Worm (Caenorhabditis elegans) whole organism, L4 larva: ENCODE results near the gene dpff-1.

Experiments used
- D1046.2 ChIP-seq: fragments of 200-800 bp; sonication (Bioruptor generic); IDR thresholded peaks from 2 replicates; pipeline ENCODE4 v1.3.6; 2022; ENCODE audit warnings: missing genetic modification characterization, missing compliant biosample characterization
- F26F4.8 ChIP-seq: fragments of 200-800 bp; sonication (Bioruptor generic); conservative IDR thresholded peaks from 2 replicates; pipeline ENCODE4 v1.3.6; 2022; ENCODE audit warnings: missing genetic modification characterization, missing compliant biosample characterization
- F37D6.2 ChIP-seq: sonication (generic microtip); optimal IDR thresholded peaks from 2 replicates; lab custom pipeline; 2016; ENCODE audit warnings: mild to moderate bottlenecking, missing genetic modification characterization, missing compliant biosample characterization
- F49E8.2 ChIP-seq: sonication (generic microtip); optimal IDR thresholded peaks from 2 replicates; lab custom pipeline; 2016; ENCODE audit warnings: missing compliant biosample characterization, mild to moderate bottlenecking, missing genetic modification characterization, borderline replicate concordance
- aha-1 ChIP-seq: fragments of 150-350 bp; peaks from one replicate; lab custom pipeline; 2014; ENCODE audit warnings: missing biosample characterization, missing genetic modification characterization
- ama-1 ChIP-seq: fragments of 150-350 bp; optimal IDR thresholded peaks from 2 replicates; lab custom pipeline; 2014; ENCODE audit warnings: inconsistent platforms, mixed read lengths
- ceh-44 ChIP-seq: fragments of 200-800 bp; sonication (Bioruptor generic); IDR thresholded peaks from 2 replicates; pipeline ENCODE4 v1.3.6; 2022; ENCODE audit warnings: missing genetic modification reagents, missing genetic modification characterization, missing compliant biosample characterization
- ceh-82 ChIP-seq: sonication (generic microtip); optimal IDR thresholded peaks from 2 replicates; lab custom pipeline; 2017; ENCODE audit warnings: missing biosample characterization, missing genetic modification characterization
- cey-2 ChIP-seq: sonication (generic microtip); optimal IDR thresholded peaks from 3 replicates; lab custom pipeline; 2017; ENCODE audit warnings: missing genetic modification characterization, mild to moderate bottlenecking, missing compliant biosample characterization, antibody characterized with exemption, borderline replicate concordance; ENCODE audit not compliant: insufficient read depth
- daf-16 ChIP-seq, 3 experiments: sonication (generic microtip); optimal IDR thresholded peaks; 2 replicates each; lab custom pipeline; 2016 to 2017; ENCODE audit warnings: missing genetic modification characterization in 3 of 3, missing genetic modification reagents in 3 of 3, mild to moderate bottlenecking in 2 of 3, missing compliant biosample characterization in 2 of 3, missing biosample characterization in 1 of 3, moderate library complexity in 1 of 3
- dmd-6 ChIP-seq: fragments of 200-800 bp; sonication (Bioruptor generic); IDR thresholded peaks from 2 replicates; pipeline ENCODE4 v1.3.6; 2022; ENCODE audit warnings: missing genetic modification reagents, missing genetic modification characterization, missing compliant biosample characterization
- dmd-9 ChIP-seq: fragments of 200-800 bp; sonication (Bioruptor generic); IDR thresholded peaks from 2 replicates; pipeline ENCODE4 v1.3.6; 2022; ENCODE audit warnings: missing genetic modification reagents, missing genetic modification characterization, missing compliant biosample characterization
- dpl-1 ChIP-seq: fragments of 150-350 bp; optimal IDR thresholded peaks from 2 replicates; lab custom pipeline; 2014; ENCODE audit warnings: missing biosample characterization, missing genetic modification reagents, missing genetic modification characterization
- dve-1 ChIP-seq: sonication (generic microtip); optimal IDR thresholded peaks from 2 replicates; lab custom pipeline; 2017; ENCODE audit warnings: antibody characterized with exemption, mild to moderate bottlenecking, missing genetic modification characterization, missing compliant biosample characterization; ENCODE audit not compliant: insufficient read depth
- hlh-11 ChIP-seq: fragments of 200-800 bp; sonication (Bioruptor generic); optimal IDR thresholded peaks from 2 replicates; lab custom pipeline; 2018; ENCODE audit warnings: mild to moderate bottlenecking, missing genetic modification characterization, missing compliant biosample characterization
- hlh-30 ChIP-seq: sonication (generic microtip); optimal IDR thresholded peaks from 2 replicates; lab custom pipeline; 2017; ENCODE audit warnings: antibody characterized with exemption, mild to moderate bottlenecking, missing genetic modification characterization, missing compliant biosample characterization; ENCODE audit not compliant: insufficient read depth
- lin-13 ChIP-seq: fragments of 150-350 bp; optimal IDR thresholded peaks from 2 replicates; lab custom pipeline; 2014; ENCODE audit warnings: missing biosample characterization, missing genetic modification reagents, missing genetic modification characterization
- lsy-2 ChIP-seq, 2 experiments: fragments of 150-350 bp in 1 of 2; sonication (generic microtip) in 1 of 2; optimal IDR thresholded peaks; 2 replicates each; lab custom pipeline; 2014 to 2017; ENCODE audit warnings: missing biosample characterization in 2 of 2, missing genetic modification characterization in 2 of 2
- mes-2 ChIP-seq: sonication (generic microtip); optimal IDR thresholded peaks from 2 replicates; lab custom pipeline; 2016; ENCODE audit warnings: missing genotype, mild to moderate bottlenecking, missing genetic modification characterization, missing compliant biosample characterization; ENCODE audit not compliant: poor library complexity, severe bottlenecking
- nhr-102 ChIP-seq: sonication (generic microtip); optimal IDR thresholded peaks from 2 replicates; lab custom pipeline; 2016; ENCODE audit warnings: mild to moderate bottlenecking, missing genetic modification characterization, moderate library complexity, missing compliant biosample characterization
- nhr-237 ChIP-seq: sonication (generic microtip); optimal IDR thresholded peaks from 2 replicates; lab custom pipeline; 2017; ENCODE audit warnings: missing biosample characterization, missing genetic modification characterization
- nhr-25 ChIP-seq: sonication (generic microtip); optimal IDR thresholded peaks from 2 replicates; lab custom pipeline; 2017; ENCODE audit warnings: missing genetic modification characterization, mild to moderate bottlenecking, missing compliant biosample characterization, antibody characterized with exemption, moderate library complexity, borderline replicate concordance; ENCODE audit not compliant: insufficient read depth
- nhr-28 ChIP-seq: fragments of 150-350 bp; optimal IDR thresholded peaks from 2 replicates; lab custom pipeline; 2014; ENCODE audit warnings: missing biosample characterization, missing genetic modification characterization
- nhr-42 ChIP-seq: fragments of 200-800 bp; sonication (Bioruptor generic); IDR thresholded peaks from 2 replicates; pipeline ENCODE4 v1.3.6; 2022; ENCODE audit warnings: missing genetic modification characterization, missing compliant biosample characterization
- nhr-6 ChIP-seq: fragments of 150-350 bp; optimal IDR thresholded peaks from 2 replicates; lab custom pipeline; 2014; ENCODE audit warnings: missing biosample characterization, missing genetic modification characterization
- nhr-77 ChIP-seq: fragments of 150-350 bp; optimal IDR thresholded peaks from 2 replicates; lab custom pipeline; 2014; ENCODE audit warnings: missing biosample characterization, missing genetic modification characterization
- pqm-1 ChIP-seq: sonication (generic microtip); optimal IDR thresholded peaks from 2 replicates; lab custom pipeline; 2017; ENCODE audit warnings: missing biosample characterization, missing genetic modification characterization
- rbr-2 ChIP-seq: sonication (generic microtip); optimal IDR thresholded peaks from 2 replicates; lab custom pipeline; 2016; ENCODE audit warnings: missing genotype, missing genetic modification characterization, missing compliant biosample characterization
- sdz-12 ChIP-seq: fragments of 200-800 bp; sonication (Bioruptor generic); optimal IDR thresholded peaks from 2 replicates; lab custom pipeline; 2018; ENCODE audit warnings: mild to moderate bottlenecking, missing genetic modification characterization, missing compliant biosample characterization
- snpc-4 ChIP-seq: fragments of 150-350 bp; optimal IDR thresholded peaks from 2 replicates; lab custom pipeline; 2014; ENCODE audit warnings: missing biosample characterization, missing genetic modification characterization
- spr-1 ChIP-seq: sonication (generic microtip); optimal IDR thresholded peaks from 2 replicates; lab custom pipeline; 2016; ENCODE audit warnings: mild to moderate bottlenecking, missing genetic modification characterization, missing compliant biosample characterization
- spr-3 ChIP-seq: fragments of 200-800 bp; sonication (Bioruptor generic); optimal IDR thresholded peaks from 2 replicates; lab custom pipeline; 2018; ENCODE audit warnings: mild to moderate bottlenecking, missing genetic modification characterization, missing compliant biosample characterization
- tag-97 ChIP-seq: fragments of 200-800 bp; sonication (Bioruptor generic); IDR thresholded peaks from 2 replicates; pipeline ENCODE4 v1.3.6; 2022; ENCODE audit warnings: missing genetic modification characterization, missing compliant biosample characterization
- unc-130 ChIP-seq: sonication (generic microtip); optimal IDR thresholded peaks from 2 replicates; lab custom pipeline; 2016; ENCODE audit warnings: missing genetic modification reagents, missing genetic modification characterization, missing compliant biosample characterization
- vab-7 ChIP-seq: fragments of 200-800 bp; sonication (Bioruptor generic); IDR thresholded peaks from 2 replicates; pipeline ENCODE4 v1.3.6; 2022; ENCODE audit warnings: missing genetic modification reagents, missing genetic modification characterization, missing compliant biosample characterization

Gene dpff-1

ce11 chrIII:5871760-5872159 lies 34.4 kb downstream of the dpff-1 start, which contains the start of the genes F01F1.11 and F01F1.3 (continued):
- TF ChIP-seq lin-13 (GFP tag; lab: Kevin White, UChicago), result peak; percentile 26
- peak; percentile 30 for TF ChIP-seq F37D6.2
- TF ChIP-seq hlh-30 (tag; lab: Kevin White, UChicago), result peak; percentile 53
- TF ChIP-seq dmd-6 (GFP tag; lab: Robert Waterston, UW), result peak; percentile 71
- peak; percentile 62 for TF ChIP-seq nhr-6 (tag; lab: Kevin White, UChicago)
- TF ChIP-seq vab-7 (GFP tag; lab: Robert Waterston, UW), result no peak

DNA sequence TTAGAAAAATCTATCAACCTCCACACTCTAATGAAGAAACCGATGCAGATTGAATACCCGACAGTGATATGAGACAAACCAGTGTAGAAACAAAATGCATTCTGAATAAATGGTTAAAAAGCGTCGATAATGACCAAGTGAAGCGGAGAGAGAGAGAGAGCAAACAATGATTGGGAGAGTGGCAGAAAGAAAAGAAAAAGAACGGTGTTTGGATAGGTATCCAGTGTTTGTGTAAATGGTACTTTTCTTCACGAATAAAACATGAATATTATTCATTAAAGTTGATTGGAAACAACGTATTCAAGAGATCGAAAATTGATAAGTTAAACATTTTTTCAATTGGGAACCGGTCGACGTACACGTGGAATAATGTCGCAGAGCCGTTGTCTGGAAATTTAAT lies 36.7 kb downstream of the dpff-1 start, which contains the start of gene F01F1.15:
F01F1.15 (minus strand) TSS at position 101 of the 400 bp plus-strand sequence.
- TF ChIP-seq nhr-42 (no peak), rbr-2 (tag; lab: Kevin White, UChicago) (no peak), spr-3 (GFP tag; lab: Kevin White, UChicago) (no peak)

DNA sequence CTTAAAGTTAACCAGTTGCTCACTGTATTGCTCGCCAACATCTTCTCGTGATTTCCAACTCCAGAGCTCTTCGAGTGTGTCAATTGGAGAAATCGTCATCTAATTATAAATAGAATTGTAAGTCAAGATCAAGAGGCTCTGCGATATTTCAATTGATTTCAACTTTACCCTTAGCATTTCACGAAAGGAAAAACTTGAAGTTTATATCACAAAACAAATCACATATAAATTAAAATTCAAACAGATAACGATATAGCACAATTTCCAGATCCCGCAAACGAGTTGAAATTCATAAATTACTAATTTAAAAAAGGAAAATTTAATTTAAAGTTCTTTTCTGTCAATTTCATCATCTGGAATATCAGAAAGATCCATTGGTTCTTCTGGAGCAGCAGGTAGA lies 37.7 kb downstream of the dpff-1 start, which contains the start of gene eng-1:
eng-1 (minus strand) TSS at position 101 of the 400 bp plus-strand sequence.
- no peak for TF ChIP-seq dmd-9 (GFP tag; lab: Robert Waterston, UW)
- TF ChIP-seq aha-1, result peak; percentile 58
- no peak for TF ChIP-seq ceh-44 (GFP tag; lab: Robert Waterston, UW)

DNA sequence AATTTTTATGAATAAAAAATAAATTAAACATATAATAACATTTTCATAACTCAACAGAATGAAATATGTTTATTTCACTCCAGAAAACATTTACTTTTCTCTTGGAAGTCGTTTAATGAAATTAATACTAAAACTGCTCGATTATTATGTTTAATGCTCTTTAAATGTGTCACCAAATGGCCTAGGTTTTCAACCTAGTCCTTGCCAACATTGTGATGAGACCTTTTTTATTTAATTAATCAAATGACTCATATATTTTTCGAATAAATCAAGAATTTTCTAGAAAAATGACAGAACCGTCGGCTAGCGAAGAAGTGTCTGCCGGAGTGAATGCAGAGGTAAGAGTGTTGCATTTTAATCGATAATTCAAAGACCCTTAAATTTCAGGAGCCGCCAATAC lies 41.9 kb downstream of the dpff-1 start, which contains the start of gene rabn-5:
rabn-5 (plus strand) TSS at position 284 of the 400 bp plus-strand sequence.
- no peak for TF ChIP-seq F37D6.2
- no peak for TF ChIP-seq cey-2 (tag; lab: Kevin White, UChicago)
- TF ChIP-seq hlh-30 (tag; lab: Kevin White, UChicago), result peak; percentile 40
- TF ChIP-seq mes-2 (tag; lab: Kevin White, UChicago), result peak; percentile 64
- TF ChIP-seq, all 104 proteins: peak for 2

DNA sequence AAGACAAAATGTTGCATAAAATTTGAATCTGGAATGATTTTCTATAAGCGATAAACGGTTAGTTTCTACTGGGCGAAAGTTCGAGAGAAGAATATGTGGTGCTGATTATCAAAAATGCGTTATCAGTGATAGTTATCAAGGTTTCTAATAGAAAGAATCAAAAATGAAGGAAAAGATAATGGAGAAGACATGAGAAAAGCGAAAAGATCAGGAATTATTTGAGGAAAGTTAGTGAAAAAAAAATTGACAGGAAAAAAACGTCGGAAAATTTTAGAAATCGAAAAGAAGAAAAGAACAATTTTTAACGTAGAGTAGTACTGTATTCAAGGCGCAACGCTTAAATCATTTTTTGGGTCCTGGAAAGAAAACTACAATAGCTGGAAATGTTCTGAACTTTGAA lies 42.4 kb downstream of the dpff-1 start, which contains the start of gene dnpp-1:
dnpp-1 (minus strand) TSS at position 30 of the 400 bp plus-strand sequence.
- TF ChIP-seq nhr-28 (tag; lab: Kevin White, UChicago) (peak; percentile 41), tag-97 (GFP tag; lab: Robert Waterston, UW) (no peak), dve-1 (tag; lab: Kevin White, UChicago) (peak; percentile 71), rbr-2 (tag; lab: Kevin White, UChicago) (no peak), aha-1 (no peak), dmd-6 (GFP tag; lab: Robert Waterston, UW) (peak; percentile 49; the same call in 1 of the 2 replicates), ceh-82 (tag; lab: Kevin White, UChicago) (no peak), hlh-11 (tag; lab: Kevin White, UChicago) (peak; percentile 39), daf-16 (GFP tag; optimal IDR thresholded peaks at IDR 0.05; lab: Kevin White, UChicago) (no peak), daf-16 (tag; optimal IDR thresholded peaks at IDR 0.05; lab: Kevin White, UChicago) (peak; percentile 48), pqm-1 (tag; lab: Kevin White, UChicago) (peak; percentile 97)

DNA sequence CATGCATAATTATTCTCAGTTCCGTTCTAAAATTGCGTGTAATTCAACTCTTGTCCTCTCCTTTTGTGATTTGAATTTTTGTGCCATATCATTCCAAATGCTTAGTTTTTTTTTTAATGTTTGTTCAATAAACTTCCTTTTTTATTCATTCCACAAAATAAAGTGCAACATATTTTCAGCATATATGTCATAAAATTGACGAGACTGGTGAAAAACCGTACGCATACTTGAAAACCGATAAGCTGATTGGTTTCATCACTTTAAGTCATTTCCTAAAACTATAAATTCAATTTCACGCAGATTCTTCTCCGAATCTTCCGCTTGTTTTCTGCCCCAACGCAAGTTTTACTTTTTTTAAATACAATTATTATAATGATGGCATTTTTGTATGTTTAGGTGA lies 47.1 kb downstream of the dpff-1 start, which contains the start of gene dpf-4:
dpf-4 (plus strand) TSS at position 301 of the 400 bp plus-strand sequence.
- TF ChIP-seq ama-1 (peak; percentile 39), nhr-237 (tag; lab: Kevin White, UChicago) (no peak)

- TF ChIP-seq snpc-4 (tag; lab: Kevin White, UChicago), result no peak
- no peak for TF ChIP-seq D1046.2 (GFP tag; lab: Robert Waterston, UW)
- TF ChIP-seq sdz-12 (GFP tag; lab: Kevin White, UChicago), result no peak
- TF ChIP-seq dpl-1 (GFP tag; lab: Kevin White, UChicago), result peak; percentile 96
- peak; percentile 66 for TF ChIP-seq nhr-77
- peak in 1 of 2 experiments; percentile 94 for TF ChIP-seq lsy-2 (tag; optimal IDR thresholded peaks at IDR 0.05; lab: Kevin White, UChicago)
- TF ChIP-seq spr-1 (tag; lab: Kevin White, UChicago), result peak; percentile 9
- no peak for TF ChIP-seq cey-2 (tag; lab: Kevin White, UChicago)
- TF ChIP-seq nhr-25 (tag; lab: Kevin White, UChicago), result peak; percentile 42
- no peak for TF ChIP-seq F26F4.8 (GFP tag; lab: Robert Waterston, UW)
- TF ChIP-seq rbr-2 (tag; lab: Kevin White, UChicago), result peak; percentile 62
- TF ChIP-seq lin-13 (GFP tag; lab: Kevin White, UChicago), result peak; percentile 80
- peak; percentile 81 for TF ChIP-seq nhr-6 (tag; lab: Kevin White, UChicago)
- no peak for TF ChIP-seq nhr-102 (tag; lab: Kevin White, UChicago)
- TF ChIP-seq dmd-6 (GFP tag; lab: Robert Waterston, UW), result peak; percentile 35; the same call in 1 of the 2 replicates
- TF ChIP-seq F49E8.2, result no peak
- TF ChIP-seq unc-130 (GFP tag; lab: Kevin White, UChicago), result peak; percentile 40
- TF ChIP-seq pqm-1 (tag; lab: Kevin White, UChicago), result peak; percentile 2
Measured at ce11 chrIII:5855637-5856179, 50.4 kb downstream of the dpff-1 start, which contains the start of the genes cct-6 and alh-9. TSS of gene cct-6 (minus strand) at chrIII:5855687. TSS of gene alh-9 (plus strand) at chrIII:5856018.
